Fruit fly (Drosophila melanogaster) whole organism, embryonic: ENCODE measurements around the gene CG15014.

Experiments used
- Atf6 ChIP-seq: fragments of 200-800 bp; sonication (Bioruptor generic); IDR thresholded peaks from 2 replicates; pipeline ENCODE4 v1.3.6; 2022; ENCODE audit warnings: missing biosample characterization, missing genetic modification characterization
- Blimp-1 ChIP-seq: fragments of 200-800 bp; sonication (Bioruptor generic); optimal IDR thresholded peaks from 3 replicates; lab custom pipeline; 2018; ENCODE audit warnings: missing biosample characterization, missing genetic modification characterization, mild to moderate bottlenecking, moderate library complexity, missing genetic modification reagents
- CG10979 ChIP-seq: fragments of 200-800 bp; sonication (Bioruptor generic); optimal IDR thresholded peaks from 2 replicates; lab custom pipeline; 2018; ENCODE audit warnings: missing biosample characterization, mild to moderate bottlenecking, missing genetic modification characterization, moderate library complexity
- CG11398 ChIP-seq: fragments of 200-800 bp; sonication (Bioruptor generic); optimal IDR thresholded peaks from 2 replicates; lab custom pipeline; 2016; ENCODE audit warnings: missing biosample characterization, missing genetic modification characterization
- CG11504 ChIP-seq: fragments of 200-800 bp; sonication (Bioruptor generic); optimal IDR thresholded peaks from 3 replicates; lab custom pipeline; 2019; ENCODE audit warnings: missing biosample characterization, mild to moderate bottlenecking, missing genetic modification characterization, moderate library complexity
- CG17361 ChIP-seq: fragments of 200-800 bp; sonication (Bioruptor generic); IDR thresholded peaks from 3 replicates; pipeline ENCODE4 v1.3.6; 2022; ENCODE audit warnings: missing biosample characterization, missing genetic modification characterization
- CG17802 ChIP-seq: fragments of 200-800 bp; sonication (Bioruptor generic); optimal IDR thresholded peaks from 2 replicates; lab custom pipeline; 2018; ENCODE audit warnings: missing biosample characterization, mild to moderate bottlenecking, missing genetic modification characterization, moderate library complexity
- CG17829 ChIP-seq: fragments of 200-800 bp; optimal IDR thresholded peaks from 2 replicates; lab custom pipeline; 2019; ENCODE audit warnings: missing biosample characterization, mild to moderate bottlenecking, missing genetic modification characterization, moderate library complexity
- CG18262 ChIP-seq: fragments of 200-800 bp; optimal IDR thresholded peaks from 3 replicates; lab custom pipeline; 2019; ENCODE audit warnings: missing biosample characterization, mild to moderate bottlenecking, missing genetic modification characterization, moderate library complexity
- CG2678 ChIP-seq: fragments of 200-800 bp; sonication (Bioruptor generic); optimal IDR thresholded peaks from 3 replicates; lab custom pipeline; 2019; ENCODE audit warnings: missing biosample characterization, mild to moderate bottlenecking, missing genetic modification characterization, moderate library complexity
- CG31224 ChIP-seq: fragments of 200-800 bp; sonication (Bioruptor generic); IDR thresholded peaks from 2 replicates; pipeline ENCODE4 v1.3.6; 2022; ENCODE audit warnings: missing biosample characterization, missing genetic modification characterization
- CG31441 ChIP-seq: fragments of 200-800 bp; sonication (Bioruptor generic); IDR thresholded peaks from 2 replicates; pipeline ENCODE4 v1.3.6; 2022; ENCODE audit warnings: missing biosample characterization, missing genetic modification characterization
- CG33557 ChIP-seq: fragments of 200-800 bp; sonication (Bioruptor generic); optimal IDR thresholded peaks from 2 replicates; lab custom pipeline; 2019; ENCODE audit warnings: missing biosample characterization, mild to moderate bottlenecking, missing genetic modification characterization, moderate library complexity
- CG6813 ChIP-seq: fragments of 200-800 bp; sonication (Bioruptor generic); optimal IDR thresholded peaks from 2 replicates; lab custom pipeline; 2017; ENCODE audit warnings: missing biosample characterization, missing genetic modification characterization, mild to moderate bottlenecking, moderate library complexity, missing genetic modification reagents
- CG7357 ChIP-seq: fragments of 200-800 bp; sonication (Bioruptor generic); IDR thresholded peaks from 3 replicates; pipeline ENCODE4 v1.3.6; 2022; ENCODE audit warnings: missing biosample characterization, missing genetic modification characterization
- D19B ChIP-seq: fragments of 200-800 bp; sonication (Bioruptor generic); optimal IDR thresholded peaks from 2 replicates; lab custom pipeline; 2017; ENCODE audit warnings: missing biosample characterization, mild to moderate bottlenecking, missing genetic modification characterization
- Deaf1 ChIP-seq: fragments of 200-800 bp; optimal IDR thresholded peaks from 3 replicates; lab custom pipeline; 2019; ENCODE audit warnings: missing biosample characterization, mild to moderate bottlenecking, missing genetic modification characterization, moderate library complexity
- Dek ChIP-seq: fragments of 200-800 bp; sonication (Bioruptor generic); optimal IDR thresholded peaks from 3 replicates; lab custom pipeline; 2019; ENCODE audit warnings: missing biosample characterization, mild to moderate bottlenecking, missing genetic modification characterization, moderate library complexity
- Dip2 ChIP-seq: fragments of 200-800 bp; sonication (Bioruptor generic); IDR thresholded peaks from 2 replicates; pipeline ENCODE4 v1.3.6; 2022; ENCODE audit warnings: missing biosample characterization, missing genetic modification characterization
- Hmx ChIP-seq: fragments of 200-800 bp; sonication (Bioruptor generic); optimal IDR thresholded peaks from 2 replicates; lab custom pipeline; 2016; ENCODE audit warnings: missing biosample characterization, missing genetic modification characterization
- Nf-YB ChIP-seq: fragments of 200-800 bp; sonication (Bioruptor generic); optimal IDR thresholded peaks from 3 replicates; lab custom pipeline; 2019; ENCODE audit warnings: missing biosample characterization, mild to moderate bottlenecking, missing genetic modification characterization, moderate library complexity
- Pdp1 ChIP-seq, 2 experiments: fragments of 200-800 bp; sonication (Bioruptor generic); optimal IDR thresholded peaks; 3 replicates each; lab custom pipeline; 2016; ENCODE audit warnings: missing biosample characterization in 2 of 2, missing genetic modification characterization in 2 of 2, mild to moderate bottlenecking in 1 of 2, moderate library complexity in 1 of 2
- Sox100B ChIP-seq: fragments of 200-800 bp; sonication (Bioruptor generic); optimal IDR thresholded peaks from 3 replicates; lab custom pipeline; 2018; ENCODE audit warnings: missing biosample characterization, mild to moderate bottlenecking, missing genetic modification characterization
- Sox102F ChIP-seq: fragments of 200-800 bp; sonication (Bioruptor generic); optimal IDR thresholded peaks from 2 replicates; lab custom pipeline; 2018; ENCODE audit warnings: missing biosample characterization, mild to moderate bottlenecking, missing genetic modification characterization, moderate library complexity
- Ssrp ChIP-seq: fragments of 200-800 bp; sonication (Bioruptor generic); optimal IDR thresholded peaks from 2 replicates; lab custom pipeline; 2018; ENCODE audit warnings: missing biosample characterization, mild to moderate bottlenecking, missing genetic modification characterization, moderate library complexity
- Taf1 ChIP-seq: fragments of 200-800 bp; sonication (Bioruptor generic); IDR thresholded peaks from 2 replicates; pipeline ENCODE4 v1.3.6; 2022; ENCODE audit warnings: missing biosample characterization, missing genetic modification characterization
- Tbp ChIP-seq: fragments of >200 bp; optimal IDR thresholded peaks from 2 replicates; lab custom pipeline; 2018; ENCODE audit warnings: missing biosample characterization, missing genetic modification characterization
- YL-1 ChIP-seq: fragments of 200-800 bp; sonication (Bioruptor generic); optimal IDR thresholded peaks from 3 replicates; lab custom pipeline; 2017; ENCODE audit warnings: missing biosample characterization, mild to moderate bottlenecking, missing genetic modification characterization
- bsh ChIP-seq, 2 experiments: fragments of 200-800 bp; sonication (Bioruptor generic); optimal IDR thresholded peaks; 2 replicates each; lab custom pipeline; 2017 to 2018; ENCODE audit warnings: mild to moderate bottlenecking in 2 of 2, missing biosample characterization in 2 of 2, missing genetic modification characterization in 2 of 2, moderate library complexity in 1 of 2
- chinmo ChIP-seq: fragments of 200-800 bp; sonication (Bioruptor generic); IDR thresholded peaks from 4 replicates; pipeline ENCODE4 v1.3.6; 2022; ENCODE audit warnings: missing biosample characterization, missing genetic modification characterization; ENCODE audit not compliant: partially characterized antibody
- dm ChIP-seq: fragments of 200-800 bp; sonication (Bioruptor generic); optimal IDR thresholded peaks from 3 replicates; lab custom pipeline; 2016; ENCODE audit warnings: missing biosample characterization, missing genetic modification characterization
- dmrt99B ChIP-seq: fragments of 200-800 bp; sonication (Bioruptor generic); optimal IDR thresholded peaks from 2 replicates; lab custom pipeline; 2018; ENCODE audit warnings: missing biosample characterization, mild to moderate bottlenecking, missing genetic modification characterization, moderate library complexity
- eve ChIP-seq, 2 experiments: fragments of >200 bp; optimal IDR thresholded peaks; 2 replicates each; lab custom pipeline; 2017; ENCODE audit warnings: missing biosample characterization in 2 of 2, missing genetic modification characterization in 2 of 2
- fd102C ChIP-seq: fragments of 200-800 bp; sonication (Bioruptor generic); optimal IDR thresholded peaks from 2 replicates; lab custom pipeline; 2018; ENCODE audit warnings: missing biosample characterization, mild to moderate bottlenecking, missing genetic modification characterization, moderate library complexity
- fd96Cb ChIP-seq: fragments of 200-800 bp; sonication (Bioruptor generic); optimal IDR thresholded peaks from 2 replicates; lab custom pipeline; 2018; ENCODE audit warnings: missing biosample characterization, mild to moderate bottlenecking, missing genetic modification characterization, moderate library complexity
- gem ChIP-seq: fragments of 200-800 bp; sonication (Bioruptor generic); optimal IDR thresholded peaks from 2 replicates; lab custom pipeline; 2019; ENCODE audit warnings: missing biosample characterization, mild to moderate bottlenecking, missing genetic modification characterization, moderate library complexity
- gsb-n ChIP-seq: fragments of 200-800 bp; sonication (Bioruptor generic); optimal IDR thresholded peaks from 3 replicates; lab custom pipeline; 2018; ENCODE audit warnings: missing biosample characterization, mild to moderate bottlenecking, missing genetic modification characterization
- insv ChIP-seq, 2 experiments: fragments of 200-800 bp; sonication (Bioruptor generic); optimal IDR thresholded peaks; 3 replicates each; lab custom pipeline; 2016 to 2018; ENCODE audit warnings: missing biosample characterization in 2 of 2, missing genetic modification characterization in 2 of 2
- kni ChIP-seq: fragments of 200-800 bp; sonication (Bioruptor generic); optimal IDR thresholded peaks from 3 replicates; lab custom pipeline; 2017; ENCODE audit warnings: mild to moderate bottlenecking, missing biosample characterization, missing genetic modification reagents, missing genetic modification characterization
- lola ChIP-seq, 3 experiments: fragments of >200 bp in 2 of 3; fragments of 200-800 bp in 1 of 3; sonication (Bioruptor generic) in 1 of 3; optimal IDR thresholded peaks; 2 replicates each; lab custom pipeline; 2017 to 2019; ENCODE audit warnings: missing biosample characterization in 3 of 3, missing genetic modification characterization in 3 of 3, mild to moderate bottlenecking in 1 of 3, moderate library complexity in 1 of 3
- maf-S ChIP-seq: fragments of 200-800 bp; sonication (Bioruptor generic); optimal IDR thresholded peaks from 2 replicates; lab custom pipeline; 2016; ENCODE audit warnings: missing biosample characterization, missing genetic modification characterization
- mld ChIP-seq: fragments of 200-800 bp; sonication (Bioruptor generic); IDR thresholded peaks from 3 replicates; pipeline ENCODE4 v1.3.6; 2022; ENCODE audit warnings: missing biosample characterization, missing genetic modification characterization; ENCODE audit not compliant: partially characterized antibody
- pfk ChIP-seq: fragments of 200-800 bp; sonication (Bioruptor generic); optimal IDR thresholded peaks from 2 replicates; lab custom pipeline; 2018; ENCODE audit warnings: missing biosample characterization, mild to moderate bottlenecking, missing genetic modification characterization, moderate library complexity
- phol ChIP-seq: fragments of 200-800 bp; sonication (Bioruptor generic); optimal IDR thresholded peaks from 3 replicates; lab custom pipeline; 2018; ENCODE audit warnings: missing biosample characterization, mild to moderate bottlenecking, missing genetic modification characterization, moderate library complexity
- pnt ChIP-seq: fragments of 200-800 bp; sonication (Bioruptor generic); optimal IDR thresholded peaks from 3 replicates; lab custom pipeline; 2016; ENCODE audit warnings: missing biosample characterization, missing genetic modification characterization
- row ChIP-seq: fragments of 200-800 bp; sonication (Bioruptor generic); IDR thresholded peaks from 3 replicates; pipeline ENCODE4 v1.3.6; 2022; ENCODE audit warnings: missing biosample characterization, missing genetic modification characterization
- sens ChIP-seq: fragments of 200-800 bp; sonication (Bioruptor generic); peaks from one replicate; lab custom pipeline; 2016; ENCODE audit warnings: missing biosample characterization, missing genetic modification characterization
- slp2 ChIP-seq: fragments of 200-800 bp; sonication (Bioruptor generic); optimal IDR thresholded peaks from 2 replicates; lab custom pipeline; 2016; ENCODE audit warnings: missing biosample characterization, missing genetic modification characterization
- sob ChIP-seq: fragments of 200-800 bp; sonication (Bioruptor generic); IDR thresholded peaks from 2 replicates; pipeline ENCODE4 v1.3.6; 2022; ENCODE audit warnings: missing biosample characterization, missing genetic modification characterization
- yki ChIP-seq: fragments of >200 bp; optimal IDR thresholded peaks from 3 replicates; lab custom pipeline; 2018

The CG15014 gene

dm6 chr3L:4302088-4302487, 20.0 kb downstream of the CG15014 start:
- TF ChIP-seq fd102C (GFP tag; lab: Kevin White, UChicago) = no peak
- peak; percentile 31; the same call in 1 of the 3 replicates for TF ChIP-seq CG17361 (GFP tag; lab: Robert Waterston, UW)
- TF ChIP-seq bsh (GFP tag; optimal IDR thresholded peaks at IDR 0.05; lab: Kevin White, UChicago) = peak in 1 of 2 experiments; percentile 0
- peak; percentile 27 for TF ChIP-seq CG10979
- no peak for TF ChIP-seq dm
- TF ChIP-seq CG31441 (GFP tag; lab: Robert Waterston, UW) = 0 out of 2 replicates have a peak, but pooled peaks have one; percentile 10
- TF ChIP-seq insv (GFP tag; optimal IDR thresholded peaks at IDR 0.05; lab: Kevin White, UChicago) = no peak
- peak; percentile 7 for TF ChIP-seq Sox102F (GFP tag; lab: Kevin White, UChicago)
- TF ChIP-seq CG11504 = peak; percentile 20
- peak; percentile 29 for TF ChIP-seq CG18262 (tag; lab: Kevin White, UChicago)
- no peak for TF ChIP-seq Dek (tag; lab: Kevin White, UChicago)
- TF ChIP-seq row = 0 out of 3 replicates have a peak, but pooled peaks have one; percentile 6
- TF ChIP-seq fd96Cb (tag; lab: Kevin White, UChicago) = peak; percentile 1
- TF ChIP-seq Taf1 (GFP tag; lab: Robert Waterston, UW) = no peak
- peak; percentile 4 for TF ChIP-seq Sox100B (GFP tag; lab: Kevin White, UChicago)
- no peak for TF ChIP-seq yki (lab: Kevin White, UChicago)
- TF ChIP-seq sens (GFP tag; lab: Kevin White, UChicago) = peak; percentile 71
- TF ChIP-seq Nf-YB = no peak
- peak; percentile 13 for TF ChIP-seq gem (tag; lab: Kevin White, UChicago)
- TF ChIP-seq gsb-n (tag; lab: Kevin White, UChicago) = peak; percentile 22
- no peak for TF ChIP-seq Atf6
- TF ChIP-seq CG11398 (GFP tag; lab: Kevin White, UChicago) = no peak
- TF ChIP-seq CG2678 (tag; lab: Kevin White, UChicago) = peak; percentile 3
- peak; percentile 15 for TF ChIP-seq phol (tag; lab: Kevin White, UChicago)
- peak in 1 of 3 experiments; percentile 8 for TF ChIP-seq lola (GFP tag; optimal IDR thresholded peaks at IDR 0.05; lab: Kevin White, UChicago)
- TF ChIP-seq Deaf1 (tag; lab: Kevin White, UChicago) = no peak

- no peak for TF ChIP-seq CG7357 (GFP tag; lab: Robert Waterston, UW)
- no peak for TF ChIP-seq CG31224 (GFP tag; lab: Robert Waterston, UW)
- no peak for TF ChIP-seq chinmo (GFP tag; lab: Robert Waterston, UW)
- TF ChIP-seq Dip2 (GFP tag; lab: Robert Waterston, UW) = no peak
- TF ChIP-seq CG17802 (tag; lab: Kevin White, UChicago) = no peak
- TF ChIP-seq Pdp1 (GFP tag; optimal IDR thresholded peaks at IDR 0.05; lab: Kevin White, UChicago) = peak in 1 of 2 experiments; percentile 39
- no peak for TF ChIP-seq D19B (GFP tag; lab: Kevin White, UChicago)
- no peak for TF ChIP-seq mld
- no peak for TF ChIP-seq dmrt99B (tag; lab: Kevin White, UChicago)
- no peak for TF ChIP-seq Hmx
- TF ChIP-seq pfk = no peak
- peak; percentile 58 for TF ChIP-seq kni (GFP tag; lab: Kevin White, UChicago)
- no peak for TF ChIP-seq slp2 (GFP tag; lab: Kevin White, UChicago)
- TF ChIP-seq CG17829 (tag; lab: Kevin White, UChicago) = no peak
- no peak for TF ChIP-seq eve (GFP tag; optimal IDR thresholded peaks at IDR 0.05; lab: Kevin White, UChicago)
- TF ChIP-seq Tbp (GFP tag; lab: Kevin White, UChicago) = no peak
- TF ChIP-seq sob = no peak
- peak; percentile 99 for TF ChIP-seq Blimp-1 (GFP tag; lab: Kevin White, UChicago)
- TF ChIP-seq CG33557 (GFP tag; lab: Kevin White, UChicago) = no peak
- no peak for TF ChIP-seq pnt
- TF ChIP-seq maf-S (GFP tag; lab: Kevin White, UChicago) = no peak
- no peak for TF ChIP-seq CG6813
- no peak for TF ChIP-seq Nf-YB
- TF ChIP-seq YL-1 = no peak
- no peak for TF ChIP-seq Ssrp (tag; lab: Kevin White, UChicago)
- no peak for TF ChIP-seq CG11398 (GFP tag; lab: Kevin White, UChicago)
Observed at dm6 chr3L:4296760-4297159, 25.3 kb downstream of the CG15014 start.
